Worm (Caenorhabditis elegans) whole organism, L1 larva: ENCODE results near the gene T05H10.8.

ENCODE experiments used
- C16A3.4 ChIP-seq: fragments of 150-350 bp; optimal IDR thresholded peaks from 2 replicates; lab custom pipeline; 2014; ENCODE audit warnings: missing biosample characterization, missing genetic modification characterization
- ama-1 ChIP-seq: fragments of 150-350 bp; optimal IDR thresholded peaks from 2 replicates; lab custom pipeline; 2014
- blmp-1 ChIP-seq: fragments of 150-350 bp; optimal IDR thresholded peaks from 2 replicates; lab custom pipeline; 2014; ENCODE audit warnings: missing biosample characterization, missing genetic modification characterization
- ceh-8 ChIP-seq: fragments of 200-800 bp; sonication (Bioruptor generic); optimal IDR thresholded peaks from 2 replicates; lab custom pipeline; 2018; ENCODE audit warnings: mild to moderate bottlenecking, missing genetic modification characterization, moderate library complexity, missing compliant biosample characterization
- ceh-90 ChIP-seq: sonication (generic microtip); optimal IDR thresholded peaks from 2 replicates; lab custom pipeline; 2016; ENCODE audit warnings: missing genetic modification characterization, missing compliant biosample characterization
- ces-1 ChIP-seq: fragments of 150-350 bp; optimal IDR thresholded peaks from 2 replicates; lab custom pipeline; 2014; ENCODE audit warnings: missing biosample characterization, missing genetic modification reagents, missing genetic modification characterization
- efl-1 ChIP-seq, 4 experiments: fragments of 150-350 bp; optimal IDR thresholded peaks in 3 of 4; peaks in 1 of 4; 1 replicate in 1 of 4; 2 replicates in 3 of 4; lab custom pipeline; 2014; ENCODE audit warnings: missing biosample characterization in 2 of 4, missing genetic modification characterization in 2 of 4, missing genetic modification reagents in 2 of 4
- efl-3 ChIP-seq: fragments of 200-800 bp; sonication (Bioruptor generic); optimal IDR thresholded peaks from 2 replicates; lab custom pipeline; 2018; ENCODE audit warnings: mild to moderate bottlenecking, missing genetic modification characterization, missing compliant biosample characterization
- egl-13 ChIP-seq: sonication (generic microtip); optimal IDR thresholded peaks from 2 replicates; lab custom pipeline; 2016; ENCODE audit warnings: missing genotype, missing genetic modification reagents, missing genetic modification characterization, missing compliant biosample characterization
- egl-27 ChIP-seq, 2 experiments: fragments of 150-350 bp in 1 of 2; sonication (generic microtip); optimal IDR thresholded peaks; 3 replicates each; lab custom pipeline; 2017 to 2018; ENCODE audit warnings: missing biosample characterization in 2 of 2, missing genetic modification characterization in 2 of 2, missing genetic modification reagents in 2 of 2
- elt-3 ChIP-seq, 6 experiments: fragments of 150-350 bp in 1 of 6; sonication (generic microtip); optimal IDR thresholded peaks; 2 replicates each; lab custom pipeline; 2017 to 2018; ENCODE audit warnings: missing biosample characterization in 6 of 6, missing genetic modification characterization in 6 of 6, inconsistent platforms in 1 of 6
- fkh-8 ChIP-seq: sonication (generic microtip); optimal IDR thresholded peaks from 2 replicates; lab custom pipeline; 2016; ENCODE audit warnings: mild to moderate bottlenecking, missing genetic modification characterization, missing compliant biosample characterization
- fos-1 ChIP-seq: fragments of 150-350 bp; optimal IDR thresholded peaks from 2 replicates; lab custom pipeline; 2014; ENCODE audit warnings: missing biosample characterization, missing genetic modification characterization
- lin-14 ChIP-seq: fragments of 200-800 bp; sonication (Bioruptor generic); optimal IDR thresholded peaks from 2 replicates; lab custom pipeline; 2018; ENCODE audit warnings: mild to moderate bottlenecking, missing genetic modification characterization, moderate library complexity, missing compliant biosample characterization
- lin-15B ChIP-seq: fragments of 150-350 bp; sonication (generic microtip); optimal IDR thresholded peaks from 3 replicates; lab custom pipeline; 2014; ENCODE audit warnings: missing biosample characterization, missing genetic modification characterization
- lin-35 ChIP-seq, 2 experiments: fragments of 150-350 bp; optimal IDR thresholded peaks; 2 replicates each; lab custom pipeline; 2014; ENCODE audit warnings: missing biosample characterization in 2 of 2, missing genetic modification characterization in 2 of 2, missing genetic modification reagents in 2 of 2
- lin-39 ChIP-seq: fragments of 150-350 bp; optimal IDR thresholded peaks from 2 replicates; lab custom pipeline; 2014; ENCODE audit warnings: missing biosample characterization, missing genetic modification reagents, missing genetic modification characterization
- lsy-2 ChIP-seq, 2 experiments: fragments of 150-350 bp; optimal IDR thresholded peaks; 2 replicates each; lab custom pipeline; 2014; ENCODE audit warnings: missing biosample characterization in 2 of 2, missing genetic modification characterization in 2 of 2
- mdl-1 ChIP-seq, 2 experiments: fragments of 150-350 bp; optimal IDR thresholded peaks; 2 replicates each; lab custom pipeline; 2014 to 2017; ENCODE audit warnings: missing biosample characterization in 2 of 2, missing genetic modification characterization in 2 of 2, inconsistent platforms in 1 of 2
- mef-2 ChIP-seq: fragments of 150-350 bp; optimal IDR thresholded peaks from 2 replicates; lab custom pipeline; 2014; ENCODE audit warnings: missing biosample characterization, missing genetic modification characterization
- mep-1 ChIP-seq: fragments of 150-350 bp; optimal IDR thresholded peaks from 2 replicates; lab custom pipeline; 2014; ENCODE audit warnings: missing biosample characterization, missing genetic modification characterization
- nhr-20 ChIP-seq: sonication (generic microtip); optimal IDR thresholded peaks from 2 replicates; lab custom pipeline; 2016; ENCODE audit warnings: mild to moderate bottlenecking, missing genetic modification characterization, missing compliant biosample characterization
- nhr-237 ChIP-seq: fragments of 150-350 bp; optimal IDR thresholded peaks from 2 replicates; lab custom pipeline; 2014; ENCODE audit warnings: missing biosample characterization, missing genetic modification characterization
- nhr-47 ChIP-seq: sonication (generic microtip); optimal IDR thresholded peaks from 2 replicates; lab custom pipeline; 2016; ENCODE audit warnings: mild to moderate bottlenecking, missing genetic modification characterization, moderate library complexity, missing compliant biosample characterization
- nhr-76 ChIP-seq: sonication (generic microtip); optimal IDR thresholded peaks from 2 replicates; lab custom pipeline; 2017; ENCODE audit warnings: missing biosample characterization, missing genetic modification characterization
- nhr-90 ChIP-seq: sonication (generic microtip); optimal IDR thresholded peaks from 2 replicates; lab custom pipeline; 2016; ENCODE audit warnings: mild to moderate bottlenecking, missing genetic modification characterization, missing compliant biosample characterization; ENCODE audit not compliant: poor library complexity
- pag-3 ChIP-seq: sonication (generic microtip); optimal IDR thresholded peaks from 2 replicates; lab custom pipeline; 2017; ENCODE audit warnings: missing genetic modification characterization, mild to moderate bottlenecking, missing compliant biosample characterization, antibody characterized with exemption, borderline replicate concordance; ENCODE audit not compliant: insufficient read depth
- pax-3 ChIP-seq: fragments of 200-800 bp; sonication (Bioruptor generic); optimal IDR thresholded peaks from 2 replicates; lab custom pipeline; 2018; ENCODE audit warnings: mild to moderate bottlenecking, missing genetic modification characterization, moderate library complexity, missing compliant biosample characterization
- rnt-1 ChIP-seq: sonication (generic microtip); optimal IDR thresholded peaks from 2 replicates; lab custom pipeline; 2016; ENCODE audit warnings: mild to moderate bottlenecking, missing genetic modification characterization, moderate library complexity, missing compliant biosample characterization
- skn-1 ChIP-seq: fragments of 150-350 bp; optimal IDR thresholded peaks from 2 replicates; lab custom pipeline; 2014; ENCODE audit warnings: missing biosample characterization, missing genetic modification characterization
- sox-4 ChIP-seq: sonication (generic microtip); optimal IDR thresholded peaks from 2 replicates; lab custom pipeline; 2016; ENCODE audit warnings: missing genetic modification characterization, missing compliant biosample characterization
- sptf-1 ChIP-seq: fragments of 150-350 bp; optimal IDR thresholded peaks from 2 replicates; lab custom pipeline; 2014; ENCODE audit warnings: missing biosample characterization, missing genetic modification characterization
- unc-30 ChIP-seq: sonication (generic microtip); optimal IDR thresholded peaks from 2 replicates; lab custom pipeline; 2017; ENCODE audit warnings: missing biosample characterization, missing genetic modification characterization
- unc-98 ChIP-seq: fragments of 200-800 bp; sonication (Bioruptor generic); IDR thresholded peaks from 2 replicates; pipeline ENCODE4 v1.3.6; 2022; ENCODE audit warnings: missing genetic modification characterization, missing compliant biosample characterization
- zip-4 ChIP-seq: fragments of 200-800 bp; sonication (Bioruptor generic); optimal IDR thresholded peaks from 2 replicates; lab custom pipeline; 2018; ENCODE audit warnings: mild to moderate bottlenecking, missing genetic modification characterization, moderate library complexity, missing compliant biosample characterization
- ztf-4 ChIP-seq: fragments of 150-350 bp; optimal IDR thresholded peaks from 2 replicates; lab custom pipeline; 2014; ENCODE audit warnings: missing biosample characterization, missing genetic modification characterization

Gene T05H10.8

ce11 chrII:8034008-8034407, 24.9 kb upstream of the T05H10.8 start:
- no peak for TF ChIP-seq ama-1 (lab: Kevin White, UChicago)
- no peak for TF ChIP-seq ceh-90 (tag; lab: Kevin White, UChicago)
- TF ChIP-seq egl-27 (tag; optimal IDR thresholded peaks at IDR 0.05; lab: Kevin White, UChicago): no peak
- TF ChIP-seq lin-15B (tag; lab: Kevin White, UChicago): no peak
- peak; percentile 51 for TF ChIP-seq lin-14
- TF ChIP-seq efl-1 (optimal IDR thresholded peaks at IDR 0.05; lab: Kevin White, UChicago): no peak
- TF ChIP-seq efl-1 (GFP tag; optimal IDR thresholded peaks at IDR 0.05 in 1 of 2; lab: Kevin White, UChicago): peak in 1 of 2 experiments; percentile 16
- TF ChIP-seq mef-2 (tag; lab: Kevin White, UChicago): no peak
- TF ChIP-seq lin-35 (GFP tag; optimal IDR thresholded peaks at IDR 0.05; lab: Kevin White, UChicago): peak in 1 of 2 experiments; percentile 21
- peak; percentile 6 for TF ChIP-seq mep-1 (tag; lab: Kevin White, UChicago)
- TF ChIP-seq lsy-2 (tag; optimal IDR thresholded peaks at IDR 0.05; lab: Kevin White, UChicago): peak in 1 of 2 experiments; percentile 8
- TF ChIP-seq blmp-1: peak; percentile 26
- TF ChIP-seq rnt-1: no peak
- no peak for TF ChIP-seq nhr-76 (tag; lab: Kevin White, UChicago)
- no peak for TF ChIP-seq ztf-4 (tag; lab: Kevin White, UChicago)

DNA sequence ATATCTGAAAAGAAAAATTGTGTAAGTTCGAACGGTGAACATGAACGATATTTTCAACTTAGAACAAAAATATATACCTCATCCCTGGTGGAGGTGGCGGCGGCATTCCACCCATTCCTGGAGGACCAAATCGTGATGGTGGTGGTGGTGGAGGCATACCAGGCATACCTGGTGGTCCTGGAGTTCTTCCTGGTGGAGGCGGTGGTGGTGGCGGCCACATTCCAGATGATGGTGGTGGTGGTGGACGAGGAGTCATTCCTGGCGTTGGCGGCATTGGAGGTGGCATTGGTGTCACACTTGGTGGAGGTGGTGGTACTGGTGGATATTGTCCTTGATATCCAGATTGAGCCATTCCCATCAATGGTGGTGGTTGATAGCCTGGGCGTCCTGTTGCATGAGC, 24.3 kb upstream of the T05H10.8 start:
- TF ChIP-seq unc-30 (tag; lab: Kevin White, UChicago): no peak
- no peak for TF ChIP-seq efl-1 (optimal IDR thresholded peaks at IDR 0.05; lab: Kevin White, UChicago)
- no peak for TF ChIP-seq efl-1 (GFP tag; optimal IDR thresholded peaks at IDR 0.05 in 1 of 2; lab: Kevin White, UChicago)
- no peak for TF ChIP-seq efl-3 (GFP tag; lab: Kevin White, UChicago)
- TF ChIP-seq mdl-1 (tag; optimal IDR thresholded peaks at IDR 0.05; lab: Kevin White, UChicago): no peak
- no peak for TF ChIP-seq C16A3.4
- no peak for TF ChIP-seq unc-98 (GFP tag; lab: Robert Waterston, UW)

DNA sequence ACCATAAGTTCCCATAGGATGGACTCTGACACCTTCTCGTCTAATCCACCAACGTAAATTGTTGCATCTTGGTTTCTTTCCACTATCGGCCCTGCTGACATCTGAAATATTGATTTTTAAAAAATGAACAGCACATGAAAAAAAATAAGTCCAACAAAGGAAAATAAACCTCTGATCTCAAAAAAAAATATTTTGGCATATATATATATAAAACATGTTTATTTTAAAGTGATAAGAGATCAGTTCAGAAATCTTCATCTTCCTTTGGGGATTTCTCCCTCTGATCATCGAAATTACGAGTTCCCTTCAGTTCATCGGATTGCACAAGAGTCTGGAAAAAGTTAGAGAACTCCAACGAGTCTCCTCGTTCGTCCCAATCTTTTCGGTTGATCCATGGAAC, 23.2 kb upstream of the T05H10.8 start, which contains the start of gene sap-49:
TSS of gene sap-49 (minus strand) at position 101 of the 400 bp plus-strand sequence.
- TF ChIP-seq pax-3 (no peak), nhr-76 (tag; lab: Kevin White, UChicago) (no peak), pag-3 (no peak), lin-15B (tag; lab: Kevin White, UChicago) (no peak), nhr-20 (tag; lab: Kevin White, UChicago) (no peak), fkh-8 (tag; lab: Kevin White, UChicago) (no peak), skn-1 (tag; lab: Kevin White, UChicago) (no peak), nhr-237 (no peak), unc-30 (tag; lab: Kevin White, UChicago) (no peak), lin-39 (tag; lab: Kevin White, UChicago) (no peak), C16A3.4 (no peak), ces-1 (GFP tag; lab: Kevin White, UChicago) (no peak), sptf-1 (tag; lab: Kevin White, UChicago) (no peak), nhr-47 (tag; lab: Kevin White, UChicago) (no peak), elt-3 (tag; optimal IDR thresholded peaks at IDR 0.05; lab: Kevin White, UChicago) (no peak), fos-1 (tag; lab: Kevin White, UChicago) (no peak), ceh-90 (tag; lab: Kevin White, UChicago) (no peak), egl-13 (tag; lab: Kevin White, UChicago) (no peak), ceh-8 (no peak)

ce11 chrII:8037246-8037645, 21.6 kb upstream of the T05H10.8 start, which contains the start of gene arp-6:
Gene arp-6 (minus strand): TSS chrII:8037346.
- no peak for TF ChIP-seq fkh-8 (tag; lab: Kevin White, UChicago)
- no peak for TF ChIP-seq zip-4
- TF ChIP-seq nhr-90 (tag; lab: Kevin White, UChicago): no peak
- no peak for TF ChIP-seq sox-4 (tag; lab: Kevin White, UChicago)
